Worm (Caenorhabditis elegans) whole organism, L3 larva: ENCODE results near the gene rabr-1.

Source experiments
- R02D3.7 ChIP-seq: fragments of 150-350 bp; optimal IDR thresholded peaks from 2 replicates; lab custom pipeline; 2014; ENCODE audit warnings: missing biosample characterization, missing genetic modification characterization
- ZK546.5 ChIP-seq: sonication (generic microtip); optimal IDR thresholded peaks from 2 replicates; lab custom pipeline; 2017; ENCODE audit warnings: missing biosample characterization, missing genetic modification characterization
- ama-1 ChIP-seq: fragments of 150-350 bp; optimal IDR thresholded peaks from 2 replicates; lab custom pipeline; 2018
- ceh-82 ChIP-seq: fragments of 150-350 bp; optimal IDR thresholded peaks from 2 replicates; lab custom pipeline; 2014; ENCODE audit warnings: missing biosample characterization, missing genetic modification characterization
- egl-27 ChIP-seq: sonication (generic microtip); optimal IDR thresholded peaks from 4 replicates; lab custom pipeline; 2017; ENCODE audit warnings: missing biosample characterization, missing genetic modification reagents, missing genetic modification characterization
- egl-5 ChIP-seq: fragments of 150-350 bp; optimal IDR thresholded peaks from 2 replicates; lab custom pipeline; 2017; ENCODE audit warnings: missing biosample characterization, missing genetic modification reagents, missing genetic modification characterization, inconsistent platforms
- elt-1 ChIP-seq: fragments of 150-350 bp; optimal IDR thresholded peaks from 2 replicates; lab custom pipeline; 2014; ENCODE audit warnings: missing biosample characterization, missing genetic modification characterization
- elt-2 ChIP-seq: sonication (generic microtip); optimal IDR thresholded peaks from 2 replicates; lab custom pipeline; 2016; ENCODE audit warnings: missing genetic modification reagents, mild to moderate bottlenecking, missing genetic modification characterization, missing compliant biosample characterization
- fkh-10 ChIP-seq: sonication (generic microtip); optimal IDR thresholded peaks from 2 replicates; lab custom pipeline; 2017; ENCODE audit warnings: missing biosample characterization, missing genetic modification reagents, missing genetic modification characterization
- fkh-2 ChIP-seq: fragments of 150-350 bp; optimal IDR thresholded peaks from 2 replicates; lab custom pipeline; 2014; ENCODE audit warnings: missing biosample characterization, missing genetic modification reagents, missing genetic modification characterization
- fos-1 ChIP-seq: fragments of 150-350 bp; optimal IDR thresholded peaks from 2 replicates; lab custom pipeline; 2014; ENCODE audit warnings: missing biosample characterization, missing genetic modification characterization
- hmg-11 ChIP-seq: sonication (generic microtip); optimal IDR thresholded peaks from 2 replicates; lab custom pipeline; 2016; ENCODE audit warnings: missing genetic modification characterization, missing compliant biosample characterization
- jun-1 ChIP-seq: fragments of 150-350 bp; optimal IDR thresholded peaks from 2 replicates; lab custom pipeline; 2014; ENCODE audit warnings: missing biosample characterization, missing genetic modification reagents, missing genetic modification characterization
- lin-39 ChIP-seq: fragments of 150-350 bp; optimal IDR thresholded peaks from 2 replicates; lab custom pipeline; 2018; ENCODE audit warnings: missing biosample characterization, missing genetic modification reagents, missing genetic modification characterization
- lsy-12 ChIP-seq: sonication (generic microtip); optimal IDR thresholded peaks from 2 replicates; lab custom pipeline; 2016; ENCODE audit warnings: mild to moderate bottlenecking, missing genetic modification characterization, missing compliant biosample characterization
- mdl-1 ChIP-seq: fragments of 150-350 bp; optimal IDR thresholded peaks from 2 replicates; lab custom pipeline; 2014; ENCODE audit warnings: missing biosample characterization, missing genetic modification characterization
- mml-1 ChIP-seq: fragments of 150-350 bp; sonication (generic microtip); optimal IDR thresholded peaks from 3 replicates; lab custom pipeline; 2014; ENCODE audit warnings: missing biosample characterization, missing genetic modification characterization
- nfya-1 ChIP-seq: sonication (generic microtip); optimal IDR thresholded peaks from 2 replicates; lab custom pipeline; 2017; ENCODE audit warnings: missing genetic modification characterization, mild to moderate bottlenecking, missing compliant biosample characterization, antibody characterized with exemption, moderate library complexity; ENCODE audit not compliant: insufficient read depth
- nhr-11 ChIP-seq: fragments of 150-350 bp; optimal IDR thresholded peaks from 2 replicates; lab custom pipeline; 2014; ENCODE audit warnings: missing biosample characterization, missing genetic modification characterization
- nhr-23 ChIP-seq: fragments of 150-350 bp; optimal IDR thresholded peaks from 2 replicates; lab custom pipeline; 2014; ENCODE audit warnings: missing biosample characterization, missing genetic modification reagents, missing genetic modification characterization
- nhr-237 ChIP-seq: fragments of 150-350 bp; optimal IDR thresholded peaks from 2 replicates; lab custom pipeline; 2014; ENCODE audit warnings: missing biosample characterization, missing genetic modification characterization
- nhr-25 ChIP-seq: sonication (generic microtip); optimal IDR thresholded peaks from 2 replicates; lab custom pipeline; 2017; ENCODE audit warnings: missing biosample characterization, missing genetic modification characterization
- nhr-28 ChIP-seq: fragments of 150-350 bp; optimal IDR thresholded peaks from 2 replicates; lab custom pipeline; 2014; ENCODE audit warnings: missing biosample characterization, missing genetic modification characterization
- nhr-43 ChIP-seq: sonication (generic microtip); optimal IDR thresholded peaks from 2 replicates; lab custom pipeline; 2016; ENCODE audit warnings: mild to moderate bottlenecking, missing genetic modification characterization, missing compliant biosample characterization; ENCODE audit not compliant: poor library complexity, severe bottlenecking
- nhr-77 ChIP-seq: fragments of 150-350 bp; optimal IDR thresholded peaks from 2 replicates; lab custom pipeline; 2014; ENCODE audit warnings: missing biosample characterization, missing genetic modification characterization
- pha-4 ChIP-seq: fragments of 150-350 bp; optimal IDR thresholded peaks from 2 replicates; lab custom pipeline; 2014; ENCODE audit warnings: missing biosample characterization, missing genetic modification reagents, missing genetic modification characterization
- pqm-1 ChIP-seq: fragments of 150-350 bp; optimal IDR thresholded peaks from 2 replicates; lab custom pipeline; 2017; ENCODE audit warnings: missing biosample characterization, missing genetic modification characterization, inconsistent platforms
- sea-2 ChIP-seq: fragments of 150-350 bp; sonication (generic microtip); optimal IDR thresholded peaks from 4 replicates; lab custom pipeline; 2014; ENCODE audit warnings: missing biosample characterization, missing genetic modification reagents, missing genetic modification characterization
- skn-1 ChIP-seq: fragments of 150-350 bp; optimal IDR thresholded peaks from 2 replicates; lab custom pipeline; 2014; ENCODE audit warnings: missing biosample characterization, missing genetic modification characterization
- snpc-4 ChIP-seq: fragments of 150-350 bp; optimal IDR thresholded peaks from 2 replicates; lab custom pipeline; 2014; ENCODE audit warnings: missing biosample characterization, missing genetic modification characterization
- tbx-2 ChIP-seq: sonication (generic microtip); optimal IDR thresholded peaks from 2 replicates; lab custom pipeline; 2016; ENCODE audit warnings: mild to moderate bottlenecking, missing genetic modification characterization, missing compliant biosample characterization
- unc-39 ChIP-seq: sonication (generic microtip); optimal IDR thresholded peaks from 4 replicates; lab custom pipeline; 2017; ENCODE audit warnings: missing biosample characterization, missing genetic modification characterization
- zag-1 ChIP-seq: fragments of 150-350 bp; optimal IDR thresholded peaks from 2 replicates; lab custom pipeline; 2014; ENCODE audit warnings: missing biosample characterization, missing genetic modification characterization
- ztf-4 ChIP-seq: fragments of 150-350 bp; optimal IDR thresholded peaks from 2 replicates; lab custom pipeline; 2014; ENCODE audit warnings: missing biosample characterization, missing genetic modification characterization

rabr-1 gene

ce11 chrX:2482622-2483021 lies 13.4 kb upstream of the rabr-1 start, which contains the start of gene K02E10.6:
K02E10.6 (minus strand) TSS chrX:2482770.
- TF ChIP-seq tbx-2 (tag; lab: Kevin White, UChicago) (no peak), pqm-1 (peak; percentile 9), pha-4 (tag; lab: Kevin White, UChicago) (no peak)

- no peak for TF ChIP-seq sea-2
- TF ChIP-seq nhr-23, result peak; percentile 46
- TF ChIP-seq mml-1, result no peak
- TF ChIP-seq fkh-10 (GFP tag; lab: Kevin White, UChicago), result no peak
- TF ChIP-seq, all 47 proteins: peak for 1
Measured at ce11 chrX:2483078-2483477, 12.9 kb upstream of the rabr-1 start, which contains the start of gene K02E10.4. K02E10.4 (plus strand) TSS chrX:2483263.

ce11 chrX:2488526-2489098 lies 7.4 kb upstream of the rabr-1 start, which contains the start of gene hid-1:
hid-1 (plus strand) TSS chrX:2489048.
- TF ChIP-seq pha-4 (tag; lab: Kevin White, UChicago) (peak; percentile 30), lin-39 (tag; lab: Kevin White, UChicago) (peak; percentile 62), fos-1 (tag; lab: Kevin White, UChicago) (no peak), hmg-11 (tag; lab: Kevin White, UChicago) (peak; percentile 69), nfya-1 (tag; lab: Kevin White, UChicago) (peak; percentile 38), lsy-12 (tag; lab: Kevin White, UChicago) (no peak), elt-2 (peak; percentile 4), fkh-10 (GFP tag; lab: Kevin White, UChicago) (peak; percentile 20), nhr-23 (no peak)

DNA sequence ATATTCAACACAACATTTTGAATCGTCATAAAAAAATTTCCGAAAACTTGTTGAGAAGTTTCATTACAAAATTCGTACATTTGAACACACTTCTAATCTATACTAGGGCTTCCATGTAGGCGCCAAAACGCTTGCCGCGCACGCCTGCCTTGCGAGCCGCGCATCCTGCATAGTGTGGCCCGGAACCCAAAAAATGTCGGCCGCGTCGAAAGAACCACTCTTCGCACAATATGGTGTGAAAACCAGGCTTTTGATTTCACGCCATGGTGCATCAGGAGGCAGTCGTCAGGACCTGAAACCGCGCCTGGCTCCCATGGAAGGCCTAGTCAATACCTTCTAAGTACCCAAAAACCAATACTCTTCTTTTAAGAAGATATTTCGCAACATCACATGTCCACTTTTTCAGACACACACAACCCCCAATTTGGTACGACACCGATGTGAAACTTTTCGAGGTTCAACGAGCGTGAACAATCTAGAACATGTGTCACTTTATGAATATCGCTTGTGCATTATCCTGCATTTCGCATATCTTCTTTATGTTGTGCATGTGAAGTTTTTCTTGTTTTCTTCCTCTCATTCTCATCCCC lies 2.3 kb upstream of the rabr-1 start:
- TF ChIP-seq nhr-237 (tag; lab: Kevin White, UChicago) (no peak), lsy-12 (tag; lab: Kevin White, UChicago) (no peak), snpc-4 (tag; lab: Kevin White, UChicago) (no peak), mdl-1 (tag; lab: Kevin White, UChicago) (no peak), nhr-43 (tag; lab: Kevin White, UChicago) (no peak), egl-5 (tag; lab: Kevin White, UChicago) (no peak), ama-1 (lab: Kevin White, UChicago) (no peak), nhr-28 (tag; lab: Kevin White, UChicago) (no peak), ceh-82 (tag; lab: Kevin White, UChicago) (no peak), skn-1 (no peak), pqm-1 (no peak), jun-1 (tag; lab: Kevin White, UChicago) (no peak)
- TF ChIP-seq, all 47 proteins: peak for 0

ce11 chrX:2494296-2494695 lies 1.7 kb upstream of the rabr-1 start:
- TF ChIP-seq ceh-82 (tag; lab: Kevin White, UChicago), result no peak
- peak; percentile 96 for TF ChIP-seq fkh-10 (GFP tag; lab: Kevin White, UChicago)
- no peak for TF ChIP-seq nhr-43 (tag; lab: Kevin White, UChicago)

- TF ChIP-seq unc-39 (tag; lab: Kevin White, UChicago) (no peak), lin-39 (tag; lab: Kevin White, UChicago) (peak; percentile 19), ZK546.5 (no peak), fkh-10 (GFP tag; lab: Kevin White, UChicago) (no peak), nhr-25 (tag; lab: Kevin White, UChicago) (peak; percentile 21), pha-4 (tag; lab: Kevin White, UChicago) (peak; percentile 46)
Measured at ce11 chrX:2497816-2498215, 1.8 kb downstream of the rabr-1 start.

- TF ChIP-seq egl-5 (tag; lab: Kevin White, UChicago) (no peak), nfya-1 (tag; lab: Kevin White, UChicago) (no peak), ztf-4 (no peak), pha-4 (tag; lab: Kevin White, UChicago) (no peak), ZK546.5 (no peak), egl-27 (tag; lab: Kevin White, UChicago) (no peak), R02D3.7 (tag; lab: Kevin White, UChicago) (no peak), mml-1 (no peak), zag-1 (tag; lab: Kevin White, UChicago) (no peak), nhr-11 (tag; lab: Kevin White, UChicago) (no peak), nhr-25 (tag; lab: Kevin White, UChicago) (no peak), tbx-2 (tag; lab: Kevin White, UChicago) (no peak), nhr-77 (no peak), fkh-10 (GFP tag; lab: Kevin White, UChicago) (no peak), fkh-2 (tag; lab: Kevin White, UChicago) (no peak), fos-1 (tag; lab: Kevin White, UChicago) (no peak), elt-2 (no peak), mdl-1 (tag; lab: Kevin White, UChicago) (no peak), elt-1 (no peak)
Measured at ce11 chrX:2506738-2507137, 10.8 kb downstream of the rabr-1 start.
